Worm (Caenorhabditis elegans): ENCODE data around the gene gcy-23.

The gcy-23 gene

ce11 chrIV:3256866-3257265 is 32.3 kb downstream of the gcy-23 start:
- no peak for TF ChIP-seq ceh-9 (tag; optimal IDR thresholded peaks at IDR 0.05)
- peak; percentile 16 for TF ChIP-seq nhr-23 (tag; optimal IDR thresholded peaks at IDR 0.05)
- TF ChIP-seq mml-1 (tag; optimal IDR thresholded peaks at IDR 0.05): no peak
- no peak for TF ChIP-seq ztf-4 (tag; optimal IDR thresholded peaks at IDR 0.05)
- TF ChIP-seq fkh-2 (tag; optimal IDR thresholded peaks at IDR 0.05): no peak
- TF ChIP-seq R02D3.7 (tag; optimal IDR thresholded peaks at IDR 0.05): no peak

ce11 chrIV:3254443-3254842 is 34.7 kb downstream of the gcy-23 start, which contains the start of gene dmd-9:
Gene dmd-9, minus strand, starts transcription at chrIV:3254543.
- TF ChIP-seq unc-39 (tag; optimal IDR thresholded peaks at IDR 0.05): no peak
- no peak for TF ChIP-seq ceh-16 (tag; optimal IDR thresholded peaks at IDR 0.05)
- TF ChIP-seq ZK546.5 (tag; optimal IDR thresholded peaks at IDR 0.05): no peak
- no peak for TF ChIP-seq lsy-12 (tag; optimal IDR thresholded peaks at IDR 0.05)
- no peak for TF ChIP-seq nhr-67 (tag; optimal IDR thresholded peaks at IDR 0.05)
- no peak for TF ChIP-seq fkh-2 (tag; optimal IDR thresholded peaks at IDR 0.05)
- no peak for TF ChIP-seq egl-27 (tag; optimal IDR thresholded peaks at IDR 0.05)
- no peak for TF ChIP-seq elt-1 (tag; optimal IDR thresholded peaks at IDR 0.05)
- TF ChIP-seq fkh-10 (GFP tag; optimal IDR thresholded peaks at IDR 0.05): no peak
- TF ChIP-seq pqm-1 (tag; optimal IDR thresholded peaks at IDR 0.05): no peak
- no peak for TF ChIP-seq lin-15B (tag; optimal IDR thresholded peaks at IDR 0.05)
- TF ChIP-seq tbx-2 (tag; optimal IDR thresholded peaks at IDR 0.05): no peak
- no peak for TF ChIP-seq zag-1 (tag; optimal IDR thresholded peaks at IDR 0.05)
- TF ChIP-seq unc-62 (GFP tag; optimal IDR thresholded peaks at IDR 0.05): no peak
- TF ChIP-seq skn-1 (tag; optimal IDR thresholded peaks at IDR 0.05): no peak
- no peak for TF ChIP-seq mdl-1 (tag; optimal IDR thresholded peaks at IDR 0.05)

- TF ChIP-seq lsy-12 (tag; optimal IDR thresholded peaks at IDR 0.05) (no peak), nhr-28 (tag; optimal IDR thresholded peaks at IDR 0.05) (no peak), nhr-25 (tag; optimal IDR thresholded peaks at IDR 0.05) (no peak), ceh-16 (tag; optimal IDR thresholded peaks at IDR 0.05) (no peak), elt-3 (tag; optimal IDR thresholded peaks at IDR 0.05) (no peak), hmg-11 (tag; optimal IDR thresholded peaks at IDR 0.05) (no peak), egl-5 (tag; optimal IDR thresholded peaks at IDR 0.05) (no peak), unc-39 (tag; optimal IDR thresholded peaks at IDR 0.05) (no peak), snpc-4 (tag; optimal IDR thresholded peaks at IDR 0.05) (no peak), fos-1 (tag; optimal IDR thresholded peaks at IDR 0.05) (no peak), daf-12 (tag; optimal IDR thresholded peaks at IDR 0.05) (no peak), ztf-4 (tag; optimal IDR thresholded peaks at IDR 0.05) (no peak)
Measured at ce11 chrIV:3252047-3252446, 37.1 kb downstream of the gcy-23 start.

- TF ChIP-seq skn-1 (tag; optimal IDR thresholded peaks at IDR 0.05) (no peak), fos-1 (tag; optimal IDR thresholded peaks at IDR 0.05) (no peak), nhr-25 (tag; optimal IDR thresholded peaks at IDR 0.05) (no peak), pha-4 (tag; optimal IDR thresholded peaks at IDR 0.05) (no peak), zag-1 (tag; optimal IDR thresholded peaks at IDR 0.05) (no peak), pqm-1 (tag; optimal IDR thresholded peaks at IDR 0.05) (no peak), unc-62 (GFP tag; optimal IDR thresholded peaks at IDR 0.05) (no peak), mml-1 (tag; optimal IDR thresholded peaks at IDR 0.05) (no peak), ceh-9 (tag; optimal IDR thresholded peaks at IDR 0.05) (no peak), nhr-67 (tag; optimal IDR thresholded peaks at IDR 0.05) (no peak), ama-1 (optimal IDR thresholded peaks at IDR 0.05) (no peak), elt-2 (tag; optimal IDR thresholded peaks at IDR 0.05) (no peak), nhr-11 (tag; optimal IDR thresholded peaks at IDR 0.05) (no peak), ZK546.5 (tag; optimal IDR thresholded peaks at IDR 0.05) (no peak)
Measured at ce11 chrIV:3251551-3251950, 37.6 kb downstream of the gcy-23 start.

- TF ChIP-seq egl-27 (tag; optimal IDR thresholded peaks at IDR 0.05) (no peak), R02D3.7 (tag; optimal IDR thresholded peaks at IDR 0.05) (no peak), mdl-1 (tag; optimal IDR thresholded peaks at IDR 0.05) (no peak), ZK546.5 (tag; optimal IDR thresholded peaks at IDR 0.05) (no peak), egl-5 (tag; optimal IDR thresholded peaks at IDR 0.05) (no peak), ztf-4 (tag; optimal IDR thresholded peaks at IDR 0.05) (no peak), lsy-12 (tag; optimal IDR thresholded peaks at IDR 0.05) (no peak), pha-4 (tag; optimal IDR thresholded peaks at IDR 0.05) (no peak), ama-1 (optimal IDR thresholded peaks at IDR 0.05) (no peak), unc-62 (GFP tag; optimal IDR thresholded peaks at IDR 0.05) (no peak), aly-2 (tag; optimal IDR thresholded peaks at IDR 0.05) (no peak), nhr-23 (tag; optimal IDR thresholded peaks at IDR 0.05) (no peak), elt-3 (tag; optimal IDR thresholded peaks at IDR 0.05) (no peak), nhr-77 (tag; optimal IDR thresholded peaks at IDR 0.05) (no peak), nhr-43 (tag; optimal IDR thresholded peaks at IDR 0.05; ENCODE audit: poor library complexity, severe bottlenecking) (no peak), eor-1 (tag; optimal IDR thresholded peaks at IDR 0.05) (no peak), sea-2 (GFP tag; optimal IDR thresholded peaks at IDR 0.05) (no peak), ceh-16 (tag; optimal IDR thresholded peaks at IDR 0.05) (no peak)
Measured at ce11 chrIV:3250020-3250419, 39.1 kb downstream of the gcy-23 start.
